Worm (Caenorhabditis elegans) whole organism, mixed stage, embryonic: ENCODE results near the gene swt-2.

Experiments
- M03D4.4 ChIP-seq: sonication (generic microtip); optimal IDR thresholded peaks from 2 replicates; lab custom pipeline; 2017; ENCODE audit warnings: mild to moderate bottlenecking, missing genetic modification characterization, missing compliant biosample characterization
- ces-1 ChIP-seq: fragments of 150-350 bp; optimal IDR thresholded peaks from 2 replicates; lab custom pipeline; 2014; ENCODE audit warnings: missing biosample characterization, missing genetic modification reagents, missing genetic modification characterization
- cnd-1 ChIP-seq: fragments of 200-800 bp; sonication (Bioruptor generic); optimal IDR thresholded peaks from 2 replicates; lab custom pipeline; 2018; ENCODE audit warnings: mild to moderate bottlenecking, missing genetic modification characterization, missing compliant biosample characterization
- drap-1 ChIP-seq: fragments of 200-800 bp; sonication (Bioruptor generic); optimal IDR thresholded peaks from 3 replicates; lab custom pipeline; 2018; ENCODE audit warnings: mild to moderate bottlenecking, missing genetic modification characterization, missing compliant biosample characterization
- elt-1 ChIP-seq: sonication (generic microtip); optimal IDR thresholded peaks from 2 replicates; lab custom pipeline; 2017; ENCODE audit warnings: missing genetic modification characterization, mild to moderate bottlenecking, missing compliant biosample characterization, antibody characterized with exemption, moderate library complexity, borderline replicate concordance; ENCODE audit not compliant: insufficient read depth
- flh-1 ChIP-seq: fragments of 200-800 bp; sonication (Bioruptor generic); optimal IDR thresholded peaks from 2 replicates; lab custom pipeline; 2018; ENCODE audit warnings: mild to moderate bottlenecking, missing genetic modification characterization, moderate library complexity, missing compliant biosample characterization
- hlh-1 ChIP-seq: fragments of 150-350 bp; optimal IDR thresholded peaks from 2 replicates; lab custom pipeline; 2014; ENCODE audit warnings: missing biosample characterization, missing genetic modification reagents, missing genetic modification characterization
- lin-13 ChIP-seq: fragments of 150-350 bp; optimal IDR thresholded peaks from 2 replicates; lab custom pipeline; 2014; ENCODE audit warnings: missing biosample characterization, missing genetic modification characterization
- lin-32 ChIP-seq: fragments of 200-800 bp; sonication (Bioruptor generic); optimal IDR thresholded peaks from 2 replicates; lab custom pipeline; 2018; ENCODE audit warnings: mild to moderate bottlenecking, missing genetic modification characterization, missing compliant biosample characterization
- mep-1 ChIP-seq: fragments of 150-350 bp; optimal IDR thresholded peaks from 2 replicates; lab custom pipeline; 2017; ENCODE audit warnings: missing biosample characterization, missing genetic modification reagents, missing genetic modification characterization, inconsistent platforms
- nhr-237 ChIP-seq: fragments of 150-350 bp; optimal IDR thresholded peaks from 2 replicates; lab custom pipeline; 2014; ENCODE audit warnings: missing biosample characterization, missing genetic modification characterization
- pha-4 ChIP-seq: fragments of 150-350 bp; optimal IDR thresholded peaks from 2 replicates; lab custom pipeline; 2018; ENCODE audit warnings: missing biosample characterization, missing genetic modification reagents, missing genetic modification characterization
- tbx-8 ChIP-seq: fragments of 200-800 bp; sonication (Bioruptor generic); optimal IDR thresholded peaks from 2 replicates; lab custom pipeline; 2018; ENCODE audit warnings: mild to moderate bottlenecking, missing genetic modification characterization, moderate library complexity, missing compliant biosample characterization
- unc-120 ChIP-seq: sonication (generic microtip); optimal IDR thresholded peaks from 2 replicates; lab custom pipeline; 2017; ENCODE audit warnings: missing genetic modification characterization, missing compliant biosample characterization; ENCODE audit not compliant: poor library complexity, severe bottlenecking
- unc-39 ChIP-seq: fragments of 150-350 bp; optimal IDR thresholded peaks from 2 replicates; lab custom pipeline; 2014; ENCODE audit warnings: missing biosample characterization, missing genetic modification characterization
- ztf-11 ChIP-seq: fragments of 150-350 bp; optimal IDR thresholded peaks from 2 replicates; lab custom pipeline; 2014; ENCODE audit warnings: missing biosample characterization, missing genetic modification characterization

swt-2 gene

ce11 chrV:7575563-7575962, 45.6 kb downstream of the swt-2 start, which contains the start of the genes snu-66 and ints-9:
snu-66 (minus strand) TSS chrV:7575670.
ints-9 (plus strand) TSS chrV:7575802.
- TF ChIP-seq ces-1 (GFP tag; lab: Kevin White, UChicago) (peak; percentile 67), lin-13 (tag; lab: Kevin White, UChicago) (no peak), hlh-1 (peak; percentile 6), M03D4.4 (tag; lab: Kevin White, UChicago) (no peak), pha-4 (tag; lab: Kevin White, UChicago) (peak; percentile 32), lin-32 (GFP tag; lab: Kevin White, UChicago) (no peak), mep-1 (tag; lab: Kevin White, UChicago) (peak; percentile 13)

ce11 chrV:7580378-7580777, 50.4 kb downstream of the swt-2 start, which contains the start of gene ets-6:
ets-6 (minus strand) TSS chrV:7580546.
- TF ChIP-seq ztf-11 (tag; lab: Kevin White, UChicago) (no peak), cnd-1 (tag; lab: Kevin White, UChicago) (no peak), tbx-8 (GFP tag; lab: Kevin White, UChicago) (no peak), flh-1 (GFP tag; lab: Kevin White, UChicago) (no peak), M03D4.4 (tag; lab: Kevin White, UChicago) (no peak), pha-4 (tag; lab: Kevin White, UChicago) (peak; percentile 47), mep-1 (tag; lab: Kevin White, UChicago) (peak; percentile 53), lin-32 (GFP tag; lab: Kevin White, UChicago) (no peak), elt-1 (tag; lab: Kevin White, UChicago) (no peak), unc-120 (tag; lab: Kevin White, UChicago) (no peak), drap-1 (GFP tag; lab: Kevin White, UChicago) (no peak), unc-39 (tag; lab: Kevin White, UChicago) (no peak), ces-1 (GFP tag; lab: Kevin White, UChicago) (peak; percentile 48), nhr-237 (tag; lab: Kevin White, UChicago) (peak; percentile 30)
